Worm (Caenorhabditis elegans): ENCODE results near the gene spd-3.

spd-3 gene

DNA sequence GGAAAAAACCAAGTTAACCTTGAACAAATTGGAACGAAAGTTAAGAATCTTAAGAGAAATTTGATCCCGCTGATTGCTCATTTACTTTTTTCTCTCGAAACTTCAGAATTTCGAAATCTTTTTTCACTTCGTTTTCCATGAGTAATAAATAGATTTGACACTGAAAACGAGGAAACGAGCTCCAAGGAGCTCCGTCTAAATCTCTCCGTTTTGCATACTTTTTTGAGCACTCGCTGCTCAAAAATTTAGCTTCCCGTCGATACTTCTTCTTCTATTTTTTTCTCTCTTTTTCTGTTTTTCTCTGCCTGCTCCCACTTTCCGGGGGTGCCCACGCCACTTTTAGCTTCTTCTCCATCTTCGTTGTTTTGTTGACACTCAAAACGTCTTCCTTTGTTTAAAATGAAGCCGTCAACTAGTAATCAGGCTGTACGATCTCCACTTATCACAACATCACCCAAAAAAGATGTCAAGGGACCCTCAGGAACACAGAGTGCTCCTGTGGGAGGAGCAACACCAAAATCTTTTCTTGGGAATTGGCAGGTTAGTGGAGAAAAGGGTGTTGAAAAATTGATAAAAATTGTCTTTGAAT is 44.1 kb downstream of the spd-3 start, which contains the start of gene C17H12.10:
Gene C17H12.10 (plus strand): TSS at position 325 of the 589 bp plus-strand sequence.
- TF ChIP-seq tbx-8 (GFP tag; optimal IDR thresholded peaks at IDR 0.05) (no peak), ces-1 (GFP tag; optimal IDR thresholded peaks at IDR 0.05) (peak; percentile 84)

DNA sequence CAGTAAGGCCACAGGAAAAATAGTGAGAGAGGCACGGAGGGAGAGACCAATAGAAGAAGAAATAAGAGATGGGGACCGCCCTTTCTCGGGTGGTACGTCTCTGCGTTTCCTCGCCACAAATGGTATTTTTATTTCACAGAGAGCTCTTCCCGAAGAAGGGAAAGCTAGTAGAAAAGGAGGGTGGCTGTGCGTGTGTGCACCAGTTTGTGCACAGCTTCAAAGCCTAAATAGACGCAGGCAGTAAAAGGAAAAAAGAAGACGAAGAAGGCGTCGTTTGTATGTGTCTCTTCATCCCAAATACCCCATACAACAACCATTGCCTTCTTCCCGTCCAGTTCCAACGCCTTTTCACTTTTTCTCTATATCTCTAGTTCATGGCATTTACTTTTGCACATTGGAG is 47.2 kb downstream of the spd-3 start:
- TF ChIP-seq mls-2 (tag; optimal IDR thresholded peaks at IDR 0.05) = no peak
- peak; percentile 63 for TF ChIP-seq ces-1 (GFP tag; optimal IDR thresholded peaks at IDR 0.05)
- TF ChIP-seq drap-1 (GFP tag; optimal IDR thresholded peaks at IDR 0.05) = peak; percentile 27
- no peak for TF ChIP-seq pha-4 (tag; optimal IDR thresholded peaks at IDR 0.05)
- no peak for TF ChIP-seq elt-3 (tag; optimal IDR thresholded peaks at IDR 0.05)
- no peak for TF ChIP-seq cnd-1 (tag; optimal IDR thresholded peaks at IDR 0.05)
- TF ChIP-seq sptf-1 (tag; optimal IDR thresholded peaks at IDR 0.05) = peak; percentile 6
- peak; percentile 54 for TF ChIP-seq ham-2 (GFP tag; optimal IDR thresholded peaks at IDR 0.05)
- peak; percentile 20 for TF ChIP-seq mep-1 (tag; optimal IDR thresholded peaks at IDR 0.05)

DNA sequence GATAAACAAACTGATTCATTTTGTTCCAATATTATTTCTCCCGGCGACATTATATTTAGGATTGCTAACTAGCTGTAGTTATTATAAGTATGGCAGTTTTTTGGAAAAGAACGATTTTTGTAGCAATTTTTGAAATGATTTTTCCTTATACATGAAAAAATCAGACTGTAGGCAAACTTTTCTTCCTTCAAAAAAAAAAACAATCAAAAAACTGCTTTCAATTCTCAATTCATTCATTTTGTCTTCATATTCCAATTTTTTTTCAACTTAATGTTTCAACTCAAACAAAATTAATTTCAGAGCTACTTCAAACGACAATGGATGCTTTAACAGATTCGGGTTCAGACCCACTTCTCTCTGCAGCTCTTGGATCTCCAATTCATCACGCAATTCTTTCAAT is 49.3 kb downstream of the spd-3 start, which contains the start of gene ceh-48:
Gene ceh-48 (plus strand): TSS at position 301 of the 400 bp plus-strand sequence.
- no peak for TF ChIP-seq mls-2 (tag; optimal IDR thresholded peaks at IDR 0.05)
- TF ChIP-seq ceh-43 (GFP tag; optimal IDR thresholded peaks at IDR 0.05) = no peak
